Fruit fly (Drosophila melanogaster) whole organism, embryonic: Measurements from ENCODE around the gene CG42237.
A peak's percentile ranks its signal among the peaks of the same experiment; 100 is the strongest.

ENCODE experiments used
- Awh ChIP-seq: fragments of 200-800 bp; sonication (Bioruptor generic); IDR thresholded peaks from 2 replicates; pipeline ENCODE4, ENCODE4 v1.3.6; 2022; ENCODE audit warnings: missing biosample characterization, missing genetic modification characterization
- BEAF-32 ChIP-seq: fragments of 200-800 bp; sonication (Bioruptor generic); optimal IDR thresholded peaks from 3 replicates; lab custom pipeline; 2017; ENCODE audit warnings: missing biosample characterization, missing genetic modification characterization, mild to moderate bottlenecking, moderate library complexity, missing genetic modification reagents
- CG10321 ChIP-seq: fragments of 200-800 bp; sonication (Bioruptor generic); IDR thresholded peaks from 2 replicates; pipeline ENCODE4 v1.3.6; 2022; ENCODE audit warnings: missing biosample characterization, missing genetic modification characterization
- CG11456 ChIP-seq: fragments of 200-800 bp; sonication (Bioruptor generic); IDR thresholded peaks from 3 replicates; pipeline ENCODE4 v1.3.6; 2022; ENCODE audit warnings: missing biosample characterization, missing genetic modification characterization
- CG12299 ChIP-seq: fragments of 200-800 bp; sonication (Bioruptor generic); optimal IDR thresholded peaks from 2 replicates; lab custom pipeline; 2018; ENCODE audit warnings: missing biosample characterization, mild to moderate bottlenecking, missing genetic modification characterization
- CG1233 ChIP-seq: fragments of 200-800 bp; sonication (Bioruptor generic); optimal IDR thresholded peaks from 4 replicates; lab custom pipeline; 2018; ENCODE audit warnings: missing biosample characterization, mild to moderate bottlenecking, missing genetic modification characterization
- CG12659 ChIP-seq: fragments of 200-800 bp; sonication (Bioruptor generic); optimal IDR thresholded peaks from 3 replicates; lab custom pipeline; 2017; ENCODE audit warnings: mild to moderate bottlenecking, missing biosample characterization, missing genetic modification reagents, missing genetic modification characterization
- CG13287 ChIP-seq: fragments of 200-800 bp; sonication (Bioruptor generic); IDR thresholded peaks from 2 replicates; pipeline ENCODE4 v1.3.6; 2022; ENCODE audit warnings: missing biosample characterization, missing genetic modification characterization; ENCODE audit not compliant: partially characterized antibody
- CG13894 ChIP-seq: fragments of 200-800 bp; sonication (Bioruptor generic); optimal IDR thresholded peaks from 3 replicates; lab custom pipeline; 2018; ENCODE audit warnings: missing biosample characterization, mild to moderate bottlenecking, missing genetic modification characterization, moderate library complexity
- CG14710 ChIP-seq: fragments of 200-800 bp; sonication (Bioruptor generic); optimal IDR thresholded peaks from 3 replicates; lab custom pipeline; 2019; ENCODE audit warnings: missing biosample characterization, mild to moderate bottlenecking, missing genetic modification characterization, moderate library complexity
- CG15514 ChIP-seq: fragments of 200-800 bp; sonication (Bioruptor generic); optimal IDR thresholded peaks from 3 replicates; lab custom pipeline; 2017; ENCODE audit warnings: missing biosample characterization, missing genetic modification characterization, mild to moderate bottlenecking, moderate library complexity, missing genetic modification reagents
- CG1603 ChIP-seq: fragments of 200-800 bp; sonication (Bioruptor generic); optimal IDR thresholded peaks from 2 replicates; lab custom pipeline; 2019; ENCODE audit warnings: missing biosample characterization, mild to moderate bottlenecking, missing genetic modification characterization, moderate library complexity
- CG16813 ChIP-seq: fragments of 200-800 bp; sonication (Bioruptor generic); IDR thresholded peaks from 3 replicates; pipeline ENCODE4 v1.3.6; 2022; ENCODE audit warnings: missing biosample characterization, missing genetic modification characterization; ENCODE audit not compliant: partially characterized antibody
- CG17912 ChIP-seq: fragments of 200-800 bp; sonication (Bioruptor generic); optimal IDR thresholded peaks from 2 replicates; lab custom pipeline; 2018; ENCODE audit warnings: missing biosample characterization, mild to moderate bottlenecking, missing genetic modification characterization
- CG18599 ChIP-seq: fragments of 200-800 bp; sonication (Bioruptor generic); optimal IDR thresholded peaks from 3 replicates; lab custom pipeline; 2017; ENCODE audit warnings: missing biosample characterization, missing genetic modification characterization, mild to moderate bottlenecking, moderate library complexity, missing genetic modification reagents
- CG2129 ChIP-seq: fragments of 200-800 bp; sonication (Bioruptor generic); IDR thresholded peaks from 2 replicates; pipeline ENCODE4 v1.3.6; 2022; ENCODE audit warnings: missing biosample characterization, missing genetic modification characterization; ENCODE audit not compliant: partially characterized antibody
- CG31441 ChIP-seq: fragments of 200-800 bp; sonication (Bioruptor generic); IDR thresholded peaks from 2 replicates; pipeline ENCODE4 v1.3.6; 2022; ENCODE audit warnings: missing biosample characterization, missing genetic modification characterization
- CG3838 ChIP-seq: fragments of 200-800 bp; sonication (Bioruptor generic); optimal IDR thresholded peaks from 3 replicates; lab custom pipeline; 2016; ENCODE audit warnings: missing biosample characterization, missing genetic modification characterization
- CG7745 ChIP-seq: fragments of 200-800 bp; sonication (Bioruptor generic); optimal IDR thresholded peaks from 2 replicates; lab custom pipeline; 2018; ENCODE audit warnings: missing biosample characterization, mild to moderate bottlenecking, missing genetic modification characterization, moderate library complexity
- CG7928 ChIP-seq: fragments of 200-800 bp; sonication (Bioruptor generic); optimal IDR thresholded peaks from 2 replicates; lab custom pipeline; 2017; ENCODE audit warnings: missing biosample characterization, mild to moderate bottlenecking, missing genetic modification characterization
- CG9932 ChIP-seq: fragments of 200-800 bp; sonication (Bioruptor generic); IDR thresholded peaks from 2 replicates; pipeline ENCODE4 v1.3.6; 2022; ENCODE audit warnings: missing biosample characterization, missing genetic modification characterization
- CrebB ChIP-seq: fragments of 200-800 bp; sonication (Bioruptor generic); optimal IDR thresholded peaks from 3 replicates; lab custom pipeline; 2018; ENCODE audit warnings: missing biosample characterization, mild to moderate bottlenecking, missing genetic modification characterization
- Ets97D ChIP-seq: fragments of 200-800 bp; sonication (Bioruptor generic); optimal IDR thresholded peaks from 3 replicates; lab custom pipeline; 2016; ENCODE audit warnings: missing biosample characterization, missing genetic modification characterization
- Fer3 ChIP-seq: fragments of 200-800 bp; sonication (Bioruptor generic); optimal IDR thresholded peaks from 2 replicates; lab custom pipeline; 2018; ENCODE audit warnings: missing biosample characterization, mild to moderate bottlenecking, missing genetic modification characterization, moderate library complexity
- Hmr ChIP-seq: fragments of 200-800 bp; sonication (Bioruptor generic); optimal IDR thresholded peaks from 3 replicates; lab custom pipeline; 2017; ENCODE audit warnings: mild to moderate bottlenecking, missing biosample characterization, missing genetic modification reagents, missing genetic modification characterization
- Hmx ChIP-seq: fragments of 200-800 bp; sonication (Bioruptor generic); optimal IDR thresholded peaks from 2 replicates; lab custom pipeline; 2016; ENCODE audit warnings: missing biosample characterization, missing genetic modification characterization
- Hr3 ChIP-seq: fragments of 200-800 bp; sonication (Bioruptor generic); optimal IDR thresholded peaks from 3 replicates; lab custom pipeline; 2016; ENCODE audit warnings: missing biosample characterization, missing genetic modification characterization
- NfI ChIP-seq: fragments of 200-800 bp; sonication (Bioruptor generic); optimal IDR thresholded peaks from 3 replicates; lab custom pipeline; 2018; ENCODE audit warnings: missing biosample characterization, mild to moderate bottlenecking, missing genetic modification characterization, moderate library complexity
- Pdp1 ChIP-seq, 2 experiments: fragments of 200-800 bp; sonication (Bioruptor generic); optimal IDR thresholded peaks; 3 replicates each; lab custom pipeline; 2016; ENCODE audit warnings: missing biosample characterization in 2 of 2, missing genetic modification characterization in 2 of 2, mild to moderate bottlenecking in 1 of 2, moderate library complexity in 1 of 2
- Xrp1 ChIP-seq: fragments of 200-800 bp; sonication (Bioruptor generic); IDR thresholded peaks from 2 replicates; pipeline ENCODE4 v1.3.6; 2022; ENCODE audit warnings: missing biosample characterization, missing genetic modification characterization
- al ChIP-seq: fragments of 200-800 bp; sonication (Bioruptor generic); IDR thresholded peaks from 2 replicates; pipeline ENCODE4 v1.3.6; 2022; ENCODE audit warnings: missing biosample characterization, missing genetic modification characterization
- cas ChIP-seq: fragments of 200-800 bp; sonication (Bioruptor generic); IDR thresholded peaks from 2 replicates; pipeline ENCODE4 v1.3.6; 2022; ENCODE audit warnings: missing biosample characterization, missing genetic modification characterization
- dmrt11E ChIP-seq: fragments of 200-800 bp; sonication (Bioruptor generic); optimal IDR thresholded peaks from 3 replicates; lab custom pipeline; 2018; ENCODE audit warnings: missing biosample characterization, mild to moderate bottlenecking, missing genetic modification characterization, moderate library complexity
- fd3F ChIP-seq: fragments of 200-800 bp; sonication (Bioruptor generic); optimal IDR thresholded peaks from 2 replicates; lab custom pipeline; 2018; ENCODE audit warnings: missing biosample characterization, mild to moderate bottlenecking, missing genetic modification characterization, moderate library complexity
- gce ChIP-seq: fragments of 200-800 bp; sonication (Bioruptor generic); IDR thresholded peaks from 3 replicates; pipeline ENCODE4 v1.3.6; 2022; ENCODE audit warnings: missing biosample characterization, missing genetic modification characterization
- gro ChIP-seq: fragments of 200-800 bp; sonication (Bioruptor generic); optimal IDR thresholded peaks from 2 replicates; lab custom pipeline; 2016; ENCODE audit warnings: missing biosample characterization, missing genetic modification characterization
- insv ChIP-seq, 2 experiments: fragments of 200-800 bp; sonication (Bioruptor generic); optimal IDR thresholded peaks; 3 replicates each; lab custom pipeline; 2016 to 2018; ENCODE audit warnings: missing biosample characterization in 2 of 2, missing genetic modification characterization in 2 of 2
- kah ChIP-seq: fragments of 200-800 bp; sonication (Bioruptor generic); optimal IDR thresholded peaks from 2 replicates; lab custom pipeline; 2018; ENCODE audit warnings: missing biosample characterization, mild to moderate bottlenecking, missing genetic modification characterization
- ken ChIP-seq: fragments of 200-800 bp; sonication (Bioruptor generic); IDR thresholded peaks from 3 replicates; pipeline ENCODE4 v1.3.6; 2022; ENCODE audit warnings: missing biosample characterization, missing genetic modification characterization
- nerfin-2 ChIP-seq: fragments of 200-800 bp; sonication (Bioruptor generic); IDR thresholded peaks from 2 replicates; pipeline ENCODE4 v1.3.6; 2022; ENCODE audit warnings: missing biosample characterization, missing genetic modification characterization; ENCODE audit not compliant: partially characterized antibody
- otp ChIP-seq: fragments of 200-800 bp; sonication (Bioruptor generic); IDR thresholded peaks from 3 replicates; pipeline ENCODE4, ENCODE4 v1.3.6; 2022; ENCODE audit warnings: missing biosample characterization, missing genetic modification characterization
- pan ChIP-seq, 4 experiments: fragments of >200 bp in 3 of 4; fragments of 200-800 bp in 1 of 4; sonication (Bioruptor generic) in 1 of 4; optimal IDR thresholded peaks in 3 of 4; IDR thresholded peaks in 1 of 4; 2 replicates each; pipeline versions ENCODE4 v1.3.6 to Lab custom; 2017 to 2022; ENCODE audit warnings: missing biosample characterization in 2 of 4, missing genetic modification characterization in 2 of 4, mixed read lengths in 1 of 4
- pros ChIP-seq: fragments of 200-800 bp; sonication (Bioruptor generic); optimal IDR thresholded peaks from 3 replicates; lab custom pipeline; 2019; ENCODE audit warnings: missing biosample characterization, mild to moderate bottlenecking, missing genetic modification characterization, moderate library complexity
- shn ChIP-seq: fragments of 200-800 bp; sonication (Bioruptor generic); optimal IDR thresholded peaks from 3 replicates; lab custom pipeline; 2016; ENCODE audit warnings: missing biosample characterization, missing genetic modification characterization
- sqz ChIP-seq: fragments of 200-800 bp; sonication (Bioruptor generic); optimal IDR thresholded peaks from 3 replicates; lab custom pipeline; 2018; ENCODE audit warnings: missing biosample characterization, mild to moderate bottlenecking, missing genetic modification characterization
- tap ChIP-seq: fragments of 200-800 bp; optimal IDR thresholded peaks from 3 replicates; lab custom pipeline; 2019; ENCODE audit warnings: missing biosample characterization, mild to moderate bottlenecking, missing genetic modification characterization, moderate library complexity
- toy ChIP-seq: fragments of 200-800 bp; sonication (Bioruptor generic); IDR thresholded peaks from 2 replicates; pipeline ENCODE4 v1.3.6; 2022; ENCODE audit warnings: missing biosample characterization, missing genetic modification characterization
- trem ChIP-seq: fragments of 200-800 bp; optimal IDR thresholded peaks from 3 replicates; lab custom pipeline; 2019; ENCODE audit warnings: missing biosample characterization, mild to moderate bottlenecking, missing genetic modification characterization, moderate library complexity
- twi ChIP-seq: fragments of 200-800 bp; optimal IDR thresholded peaks from 2 replicates; lab custom pipeline; 2019; ENCODE audit warnings: missing biosample characterization, mild to moderate bottlenecking, missing genetic modification characterization, moderate library complexity

Gene CG42237

DNA sequence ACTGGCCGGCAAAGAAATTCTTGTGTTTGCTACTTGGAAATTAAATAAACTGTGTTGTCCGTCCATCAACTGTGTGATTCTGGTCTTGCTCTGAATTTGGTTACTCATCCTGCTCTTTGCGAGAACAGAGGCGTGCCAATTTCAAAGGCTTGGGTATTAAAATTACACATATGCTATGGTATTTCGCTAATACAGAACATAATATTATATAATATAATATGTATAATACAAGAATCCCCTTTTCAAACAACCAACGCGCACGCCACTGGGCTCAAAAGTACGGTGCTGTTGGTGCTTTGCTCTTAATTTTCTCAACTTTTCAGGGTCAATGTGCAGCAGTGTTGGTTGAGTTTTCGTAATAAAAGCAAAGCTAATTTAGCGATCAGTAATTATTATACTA, 15.0 kb upstream of the CG42237 start:
- peak; percentile 92 for TF ChIP-seq CG9932 (GFP tag; lab: Robert Waterston, UW)
- peak; percentile 85 for TF ChIP-seq CG13894 (tag; lab: Kevin White, UChicago)
- TF ChIP-seq CG12659 (GFP tag; lab: Kevin White, UChicago), result peak; percentile 85
- TF ChIP-seq Xrp1 (GFP tag; lab: Robert Waterston, UW), result peak; percentile 84
- peak; percentile 13 for TF ChIP-seq CG17912 (GFP tag; lab: Kevin White, UChicago)
- TF ChIP-seq CG10321, result peak; percentile 71
- TF ChIP-seq kah (GFP tag; lab: Kevin White, UChicago), result peak; percentile 47
- TF ChIP-seq tap (tag; lab: Kevin White, UChicago), result peak; percentile 80
- TF ChIP-seq insv (GFP tag; optimal IDR thresholded peaks at IDR 0.05; lab: Kevin White, UChicago), result no peak
- TF ChIP-seq sqz, result peak; percentile 12
- TF ChIP-seq CrebB (tag; lab: Kevin White, UChicago), result peak; percentile 75
- peak; percentile 5 for TF ChIP-seq Ets97D
- peak; percentile 77; the same call in 2 of the 3 replicates for TF ChIP-seq gce (GFP tag; lab: Robert Waterston, UW)
- no peak for TF ChIP-seq nerfin-2
- peak; percentile 87 for TF ChIP-seq Hmr
- peak; percentile 90 for TF ChIP-seq al (GFP tag; lab: Robert Waterston, UW)
- peak; percentile 86 for TF ChIP-seq NfI
- peak; percentile 61; the same call in 1 of the 2 replicates for TF ChIP-seq toy (GFP tag; lab: Robert Waterston, UW)
- no peak for TF ChIP-seq CG13287 (GFP tag; lab: Robert Waterston, UW)
- no peak for TF ChIP-seq CG7745 (tag; lab: Kevin White, UChicago)
- peak; percentile 83 for TF ChIP-seq otp (GFP tag; lab: Robert Waterston, UW)
- peak; percentile 84 for TF ChIP-seq ken (GFP tag; lab: Robert Waterston, UW)
- peak; percentile 67 for TF ChIP-seq Hr3 (GFP tag; lab: Kevin White, UChicago)
- peak; percentile 20 to 70 for TF ChIP-seq Pdp1 (GFP tag; optimal IDR thresholded peaks at IDR 0.05; lab: Kevin White, UChicago)
- peak; percentile 89 for TF ChIP-seq Fer3 (tag; lab: Kevin White, UChicago)
- TF ChIP-seq CG1603, result peak; percentile 64
- no peak for TF ChIP-seq CG3838 (GFP tag; lab: Kevin White, UChicago)
- peak; percentile 20 for TF ChIP-seq CG7928 (GFP tag; lab: Kevin White, UChicago)
- peak; percentile 81 for TF ChIP-seq CG31441 (GFP tag; lab: Robert Waterston, UW)
- no peak for TF ChIP-seq pan (optimal IDR thresholded peaks at IDR 0.05; lab: Kevin White, UChicago)
- TF ChIP-seq pan (GFP tag; optimal IDR thresholded peaks at IDR 0.05 in 1 of 2, IDR thresholded peaks at IDR 0.05 in 1 of 2), result peak in 1 of 2 experiments; percentile 93
- no peak for TF ChIP-seq CG2129
- peak; percentile 44 for TF ChIP-seq twi (tag; lab: Kevin White, UChicago)
- peak; percentile 91 for TF ChIP-seq CG11456 (GFP tag; lab: Robert Waterston, UW)
- no peak for TF ChIP-seq CG16813 (GFP tag; lab: Robert Waterston, UW)
- peak; percentile 10 for TF ChIP-seq trem (tag; lab: Kevin White, UChicago)
- TF ChIP-seq fd3F (GFP tag; lab: Kevin White, UChicago), result peak; percentile 87
- peak; percentile 44 for TF ChIP-seq CG14710
- TF ChIP-seq gro, result no peak
- peak; percentile 80 for TF ChIP-seq CG15514
- no peak for TF ChIP-seq BEAF-32 (GFP tag; lab: Kevin White, UChicago)
- TF ChIP-seq CG12299 (tag; lab: Kevin White, UChicago), result peak; percentile 66
- no peak for TF ChIP-seq Hmx
- TF ChIP-seq shn (GFP tag; lab: Kevin White, UChicago), result no peak
- TF ChIP-seq cas (GFP tag; lab: Robert Waterston, UW), result peak; percentile 69; the same call in 1 of the 2 replicates
- peak; percentile 89 for TF ChIP-seq CG18599 (GFP tag; lab: Kevin White, UChicago)
- TF ChIP-seq Awh (GFP tag; lab: Robert Waterston, UW), result peak; percentile 83; the same call in 1 of the 2 replicates
- no peak for TF ChIP-seq pros (GFP tag; lab: Kevin White, UChicago)
- TF ChIP-seq dmrt11E (tag; lab: Kevin White, UChicago), result peak; percentile 45
- peak; percentile 72 for TF ChIP-seq CG1233
